Fruit fly (Drosophila melanogaster) whole organism: ENCODE results near the gene CG5290.

Experiments used
- pan ChIP-seq: fragments of >200 bp; optimal IDR thresholded peaks from 2 replicates; lab custom pipeline; 2017
- psq ChIP-seq: fragments of >200 bp; optimal IDR thresholded peaks from 2 replicates; lab custom pipeline; 2017

DNA sequence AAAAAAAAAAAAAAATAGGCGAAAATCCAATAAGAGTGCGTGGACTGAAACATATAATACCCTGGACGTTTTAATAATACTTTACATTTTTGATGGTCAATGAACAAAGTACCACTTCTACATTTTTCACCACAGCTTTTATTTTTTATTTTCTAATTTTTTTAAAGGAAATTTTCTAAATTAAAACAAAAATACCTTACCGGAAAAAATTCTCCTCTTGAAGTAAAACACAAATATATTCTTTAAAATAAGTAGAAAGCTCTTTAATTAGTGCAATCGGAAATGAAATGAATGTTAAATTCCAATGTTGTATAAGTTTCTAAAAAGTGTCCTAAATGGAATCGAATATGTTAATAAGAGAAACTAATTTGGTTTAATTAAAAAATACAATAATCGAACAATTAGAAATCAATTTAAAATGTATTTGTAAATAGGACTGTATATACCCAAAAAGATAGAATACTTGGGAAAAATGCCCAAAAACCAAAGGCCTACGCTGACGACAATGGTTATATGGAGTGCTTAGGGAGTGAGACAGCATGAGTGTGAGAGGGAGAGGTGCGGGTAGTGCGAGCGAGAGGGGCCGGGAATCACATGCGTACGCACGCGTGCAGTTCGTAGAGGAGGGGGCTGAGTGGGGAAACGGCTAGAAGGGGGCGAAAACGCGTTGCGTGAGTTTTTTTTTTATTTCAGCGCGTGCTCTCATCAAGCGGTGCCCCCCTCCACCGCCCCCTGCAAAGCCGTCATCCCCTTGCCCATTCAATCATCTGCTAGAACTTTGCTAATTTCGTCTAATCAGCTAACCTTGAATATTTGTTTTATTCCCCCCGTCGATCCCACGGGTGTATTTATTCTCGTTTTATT lies 36.5 kb upstream of the CG5290 start:
- TF ChIP-seq psq (lab: Kevin White, UChicago): no peak
- no peak for TF ChIP-seq pan (lab: Kevin White, UChicago)
